Fruit fly (Drosophila melanogaster): ENCODE data around the gene CG10616.

The CG10616 gene

DNA sequence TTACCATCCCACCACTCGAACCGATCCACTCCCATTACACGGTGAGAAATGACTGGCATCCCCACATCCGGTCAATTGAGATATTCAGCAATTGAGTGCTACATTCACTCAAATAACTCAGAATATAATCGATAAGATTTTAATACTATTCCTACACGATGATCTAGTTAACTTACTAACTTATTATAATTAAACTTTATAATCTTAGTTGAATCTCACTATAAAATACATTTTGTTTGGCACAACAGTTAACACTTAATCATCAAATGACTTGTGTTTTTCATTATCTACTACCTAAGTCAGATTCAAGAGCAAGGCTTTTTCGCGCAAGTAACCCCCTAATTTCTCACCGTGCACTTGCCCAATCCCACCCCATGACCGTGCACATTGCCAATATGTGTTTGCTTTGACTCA lies 23.8 kb downstream of the CG10616 start (continued):
- TF ChIP-seq Xbp1 (GFP tag; optimal IDR thresholded peaks at IDR 0.05), result peak; percentile 36
- TF ChIP-seq MESR4 (GFP tag; optimal IDR thresholded peaks at IDR 0.05), result no peak
- TF ChIP-seq Jarid2 (GFP tag; optimal IDR thresholded peaks at IDR 0.05), result no peak
- no peak for TF ChIP-seq CG12236 (GFP tag; optimal IDR thresholded peaks at IDR 0.05)
- TF ChIP-seq HHEX (GFP tag; optimal IDR thresholded peaks at IDR 0.05), result peak; percentile 8
- TF ChIP-seq BEAF-32 (GFP tag; optimal IDR thresholded peaks at IDR 0.05), result no peak
- TF ChIP-seq CG2712 (tag; optimal IDR thresholded peaks at IDR 0.05), result peak; percentile 59
- TF ChIP-seq lbe (GFP tag; optimal IDR thresholded peaks at IDR 0.05), result peak; percentile 71
- peak; percentile 45 for TF ChIP-seq CG1233 (GFP tag; optimal IDR thresholded peaks at IDR 0.05)
- no peak for TF ChIP-seq Hr3 (GFP tag; optimal IDR thresholded peaks at IDR 0.05)
- peak; percentile 46 for TF ChIP-seq CG17829 (tag; optimal IDR thresholded peaks at IDR 0.05)
- no peak for TF ChIP-seq slou (GFP tag; optimal IDR thresholded peaks at IDR 0.05)
- TF ChIP-seq eyg (GFP tag; optimal IDR thresholded peaks at IDR 0.05), result no peak
- no peak for TF ChIP-seq run (tag; optimal IDR thresholded peaks at IDR 0.05)
- no peak for TF ChIP-seq CG16863 (GFP tag; optimal IDR thresholded peaks at IDR 0.05)
- no peak for TF ChIP-seq CG9817 (tag; optimal IDR thresholded peaks at IDR 0.05)
- TF ChIP-seq HLH4C (GFP tag; IDR thresholded peaks at IDR 0.05; ENCODE audit: partially characterized antibody), result no peak
- no peak for TF ChIP-seq TFAM (GFP tag; optimal IDR thresholded peaks at IDR 0.05)
- no peak for TF ChIP-seq CG2202 (tag; optimal IDR thresholded peaks at IDR 0.05)
- no peak for TF ChIP-seq trem (tag; optimal IDR thresholded peaks at IDR 0.05)
- peak; percentile 62 for TF ChIP-seq CG13424 (tag; optimal IDR thresholded peaks at IDR 0.05)
- no peak for TF ChIP-seq Camta (GFP tag; optimal IDR thresholded peaks at IDR 0.05)
- TF ChIP-seq otp (GFP tag; IDR thresholded peaks at IDR 0.05), result no peak
- TF ChIP-seq B-H1 (GFP tag; IDR thresholded peaks at IDR 0.05), result no peak
- TF ChIP-seq CG14050 (GFP tag; IDR thresholded peaks at IDR 0.05), result no peak
- TF ChIP-seq CkIIα-i1 (GFP tag; IDR thresholded peaks at IDR 0.05), result no peak
- no peak for TF ChIP-seq CG6791 (GFP tag; IDR thresholded peaks at IDR 0.05; ENCODE audit: partially characterized antibody)
- TF ChIP-seq psq (GFP tag; optimal IDR thresholded peaks at IDR 0.05), result no peak
- peak; percentile 34 for TF ChIP-seq Usf (GFP tag; optimal IDR thresholded peaks at IDR 0.05)
- peak; percentile 30 for TF ChIP-seq CG6813 (GFP tag; optimal IDR thresholded peaks at IDR 0.05)
- TF ChIP-seq CG32772 (GFP tag; IDR thresholded peaks at IDR 0.05), result 0 out of 2 replicates have a peak, but pooled peaks have one; percentile 11
- TF ChIP-seq gsb (GFP tag; IDR thresholded peaks at IDR 0.05), result no peak
- TF ChIP-seq GATAe (GFP tag; conservative IDR thresholded peaks at IDR 0.05), result no peak
- TF ChIP-seq CG4617 (GFP tag; optimal IDR thresholded peaks at IDR 0.05; ENCODE audit: borderline replicate concordance), result no peak
- TF ChIP-seq shn (GFP tag; optimal IDR thresholded peaks at IDR 0.05), result no peak
- TF ChIP-seq odd (GFP tag; optimal IDR thresholded peaks at IDR 0.05), result peak; percentile 34
- no peak for TF ChIP-seq kay (GFP tag; optimal IDR thresholded peaks at IDR 0.05)
- peak in 1 of 2 experiments; percentile 3 for TF ChIP-seq dpn (GFP tag; optimal IDR thresholded peaks at IDR 0.05)
- no peak for TF ChIP-seq CG31388 (GFP tag; optimal IDR thresholded peaks at IDR 0.05)
- no peak for TF ChIP-seq NFAT (GFP tag; IDR thresholded peaks at IDR 0.05)
- TF ChIP-seq sim (GFP tag; IDR thresholded peaks at IDR 0.05), result no peak
- TF ChIP-seq CG3726 (GFP tag; IDR thresholded peaks at IDR 0.05), result no peak
- TF ChIP-seq ems (GFP tag; optimal IDR thresholded peaks at IDR 0.05), result no peak
- TF ChIP-seq gcm (GFP tag; optimal IDR thresholded peaks at IDR 0.05), result no peak
- TF ChIP-seq bbx (GFP tag; IDR thresholded peaks at IDR 0.05; ENCODE audit: partially characterized antibody), result no peak
- peak; percentile 35 for TF ChIP-seq CG10654 (GFP tag; optimal IDR thresholded peaks at IDR 0.05)
- peak; percentile 30 for TF ChIP-seq CG4820 (GFP tag; optimal IDR thresholded peaks at IDR 0.05)
- no peak for TF ChIP-seq knrl (GFP tag; IDR thresholded peaks at IDR 0.05; ENCODE audit: partially characterized antibody)
- no peak for TF ChIP-seq fd64A (GFP tag; optimal IDR thresholded peaks at IDR 0.05)
- TF ChIP-seq CG3065 (GFP tag; optimal IDR thresholded peaks at IDR 0.05), result no peak
- no peak for TF ChIP-seq Mes4 (GFP tag; optimal IDR thresholded peaks at IDR 0.05)
